Fruit fly (Drosophila melanogaster): Measurements from ENCODE around the gene CG15533.

dm6 chr3R:30391950-30392349, 36.7 kb upstream of the CG15533 start:
- no peak for TF ChIP-seq CTCF (optimal IDR thresholded peaks at IDR 0.05)
- no peak for TF ChIP-seq CG8478 (optimal IDR thresholded peaks at IDR 0.05)
